Worm (Caenorhabditis elegans): ENCODE measurements around the gene ptl-1.

- TF ChIP-seq sea-1 (GFP tag; conservative IDR thresholded peaks at IDR 0.05): no peak
- TF ChIP-seq ama-1 (optimal IDR thresholded peaks at IDR 0.05): no peak
- TF ChIP-seq tbx-37 (GFP tag; conservative IDR thresholded peaks at IDR 0.05): no peak
- TF ChIP-seq ceh-36 (tag; optimal IDR thresholded peaks at IDR 0.05): no peak
- TF ChIP-seq aly-1 (tag; optimal IDR thresholded peaks at IDR 0.05): no peak
- no peak for TF ChIP-seq scrt-1 (GFP tag; IDR thresholded peaks at IDR 0.05)
These were observed 7.0 kb upstream of the ptl-1 start, which contains the start of gene T17H7.7 for ce11 chrIII:757981-758380.

Measured in whole organism, early embryonic.